Fruit fly (Drosophila melanogaster) whole organism, embryonic: ENCODE measurements around the gene CG32074.

Experiments
- Atf6 ChIP-seq: fragments of 200-800 bp; sonication (Bioruptor generic); IDR thresholded peaks from 2 replicates; pipeline ENCODE4 v1.3.6; 2022; ENCODE audit warnings: missing biosample characterization, missing genetic modification characterization
- B-H2 ChIP-seq: fragments of 200-800 bp; sonication (Bioruptor generic); optimal IDR thresholded peaks from 2 replicates; lab custom pipeline; 2018; ENCODE audit warnings: missing biosample characterization, mild to moderate bottlenecking, missing genetic modification characterization
- CG10209 ChIP-seq: fragments of 200-800 bp; sonication (Bioruptor generic); optimal IDR thresholded peaks from 3 replicates; lab custom pipeline; 2017; ENCODE audit warnings: missing biosample characterization, mild to moderate bottlenecking, missing genetic modification characterization, missing genetic modification reagents
- CG12219 ChIP-seq: fragments of 200-800 bp; sonication (Bioruptor generic); optimal IDR thresholded peaks from 3 replicates; lab custom pipeline; 2018; ENCODE audit warnings: missing biosample characterization, mild to moderate bottlenecking, missing genetic modification characterization
- CG12769 ChIP-seq: fragments of 200-800 bp; sonication (Bioruptor generic); optimal IDR thresholded peaks from 2 replicates; lab custom pipeline; 2019; ENCODE audit warnings: missing biosample characterization, mild to moderate bottlenecking, missing genetic modification characterization, moderate library complexity
- CG15011 ChIP-seq: fragments of 200-800 bp; sonication (Bioruptor generic); optimal IDR thresholded peaks from 3 replicates; lab custom pipeline; 2018; ENCODE audit warnings: missing biosample characterization, mild to moderate bottlenecking, missing genetic modification characterization
- CG15601 ChIP-seq: fragments of 200-800 bp; sonication (Bioruptor generic); optimal IDR thresholded peaks from 3 replicates; lab custom pipeline; 2019; ENCODE audit warnings: missing biosample characterization, mild to moderate bottlenecking, missing genetic modification characterization, moderate library complexity
- CG17361 ChIP-seq: fragments of 200-800 bp; sonication (Bioruptor generic); IDR thresholded peaks from 3 replicates; pipeline ENCODE4 v1.3.6; 2022; ENCODE audit warnings: missing biosample characterization, missing genetic modification characterization
- CG18011 ChIP-seq: fragments of 200-800 bp; sonication (Bioruptor generic); optimal IDR thresholded peaks from 2 replicates; lab custom pipeline; 2017; ENCODE audit warnings: missing biosample characterization, missing genetic modification characterization, mild to moderate bottlenecking, moderate library complexity, missing genotype
- CG18764 ChIP-seq: fragments of 200-800 bp; sonication (Bioruptor generic); optimal IDR thresholded peaks from 3 replicates; lab custom pipeline; 2016; ENCODE audit warnings: missing biosample characterization, missing genetic modification characterization
- CG2120 ChIP-seq: fragments of 200-800 bp; sonication (Bioruptor generic); optimal IDR thresholded peaks from 3 replicates; lab custom pipeline; 2016; ENCODE audit warnings: missing biosample characterization, missing genetic modification characterization
- CG2678 ChIP-seq: fragments of 200-800 bp; sonication (Bioruptor generic); optimal IDR thresholded peaks from 3 replicates; lab custom pipeline; 2019; ENCODE audit warnings: missing biosample characterization, mild to moderate bottlenecking, missing genetic modification characterization, moderate library complexity
- CG30403 ChIP-seq: fragments of 200-800 bp; sonication (Bioruptor generic); optimal IDR thresholded peaks from 3 replicates; lab custom pipeline; 2016; ENCODE audit warnings: missing biosample characterization, missing genetic modification characterization
- CG31224 ChIP-seq: fragments of 200-800 bp; sonication (Bioruptor generic); IDR thresholded peaks from 2 replicates; pipeline ENCODE4 v1.3.6; 2022; ENCODE audit warnings: missing biosample characterization, missing genetic modification characterization
- CG3163 ChIP-seq: fragments of 200-800 bp; sonication (Bioruptor generic); optimal IDR thresholded peaks from 3 replicates; lab custom pipeline; 2016; ENCODE audit warnings: missing biosample characterization, missing genetic modification characterization
- CG32772 ChIP-seq: fragments of 200-800 bp; sonication (Bioruptor generic); IDR thresholded peaks from 2 replicates; pipeline ENCODE4 v1.3.6; 2022; ENCODE audit warnings: missing biosample characterization, missing genetic modification characterization
- CG4707 ChIP-seq: fragments of 200-800 bp; sonication (Bioruptor generic); optimal IDR thresholded peaks from 2 replicates; lab custom pipeline; 2018; ENCODE audit warnings: missing biosample characterization, mild to moderate bottlenecking, missing genetic modification characterization, moderate library complexity
- CG5180 ChIP-seq: fragments of 200-800 bp; sonication (Bioruptor generic); optimal IDR thresholded peaks from 3 replicates; lab custom pipeline; 2017; ENCODE audit warnings: missing biosample characterization, missing genetic modification characterization, mild to moderate bottlenecking, moderate library complexity, missing genetic modification reagents
- CG6689 ChIP-seq: fragments of 200-800 bp; sonication (Bioruptor generic); IDR thresholded peaks from 2 replicates; pipeline ENCODE4 v1.3.6; 2022; ENCODE audit warnings: missing biosample characterization, missing genetic modification characterization
- CG7839 ChIP-seq: fragments of 200-800 bp; sonication (Bioruptor generic); optimal IDR thresholded peaks from 3 replicates; lab custom pipeline; 2018; ENCODE audit warnings: missing biosample characterization, mild to moderate bottlenecking, missing genetic modification characterization, moderate library complexity
- CkIIα-i1 ChIP-seq: fragments of 200-800 bp; sonication (Bioruptor generic); IDR thresholded peaks from 2 replicates; pipeline ENCODE4 v1.3.6; 2022; ENCODE audit warnings: missing biosample characterization, missing genetic modification characterization
- CoRest ChIP-seq: fragments of 200-800 bp; sonication (Bioruptor generic); optimal IDR thresholded peaks from 3 replicates; lab custom pipeline; 2018; ENCODE audit warnings: missing biosample characterization, mild to moderate bottlenecking, missing genetic modification characterization, moderate library complexity
- Dip3 ChIP-seq: fragments of 200-800 bp; sonication (Bioruptor generic); optimal IDR thresholded peaks from 3 replicates; lab custom pipeline; 2016; ENCODE audit warnings: missing biosample characterization, missing genetic modification characterization
- Drgx ChIP-seq: fragments of 200-800 bp; sonication (Bioruptor generic); IDR thresholded peaks from 2 replicates; pipeline ENCODE4 v1.3.6; 2022; ENCODE audit warnings: missing biosample characterization, missing genetic modification characterization
- ERR ChIP-seq: fragments of 200-800 bp; sonication (Bioruptor generic); optimal IDR thresholded peaks from 2 replicates; lab custom pipeline; 2016; ENCODE audit warnings: missing biosample characterization, missing genetic modification characterization
- Gsc ChIP-seq: fragments of 200-800 bp; sonication (Bioruptor generic); IDR thresholded peaks from 2 replicates; pipeline ENCODE4 v1.3.6; 2022; ENCODE audit warnings: missing biosample characterization, missing genetic modification characterization
- Gug ChIP-seq: fragments of 200-800 bp; sonication (Bioruptor generic); IDR thresholded peaks from 4 replicates; pipeline ENCODE4 v1.3.6; 2022; ENCODE audit warnings: missing biosample characterization, missing genetic modification characterization
- HmgZ ChIP-seq: fragments of 200-800 bp; sonication (Bioruptor generic); optimal IDR thresholded peaks from 2 replicates; lab custom pipeline; 2018; ENCODE audit warnings: missing biosample characterization, mild to moderate bottlenecking, missing genetic modification characterization
- Hr51 ChIP-seq, 2 experiments: fragments of 200-800 bp; sonication (Bioruptor generic); optimal IDR thresholded peaks; 2 replicates in 1 of 2; 3 replicates in 1 of 2; lab custom pipeline; 2016 to 2018; ENCODE audit warnings: missing biosample characterization in 2 of 2, missing genetic modification characterization in 2 of 2, mild to moderate bottlenecking in 1 of 2, moderate library complexity in 1 of 2
- Hr78 ChIP-seq, 2 experiments: fragments of 200-800 bp in 1 of 2; fragments of >200 bp in 1 of 2; sonication (Bioruptor generic) in 1 of 2; optimal IDR thresholded peaks; 2 replicates each; lab custom pipeline; 2017 to 2019; ENCODE audit warnings: missing biosample characterization in 2 of 2, missing genetic modification characterization in 2 of 2, mild to moderate bottlenecking in 1 of 2, moderate library complexity in 1 of 2
- NC2β ChIP-seq: fragments of 200-800 bp; sonication (Bioruptor generic); optimal IDR thresholded peaks from 2 replicates; lab custom pipeline; 2016; ENCODE audit warnings: missing biosample characterization, missing genetic modification characterization
- Poxn ChIP-seq: fragments of 200-800 bp; sonication (Bioruptor generic); IDR thresholded peaks from 2 replicates; pipeline ENCODE4 v1.3.6; 2022; ENCODE audit warnings: missing biosample characterization, missing genetic modification characterization
- Sry-δ ChIP-seq: fragments of 200-800 bp; sonication (Bioruptor generic); optimal IDR thresholded peaks from 2 replicates; lab custom pipeline; 2016; ENCODE audit warnings: missing biosample characterization, missing genetic modification characterization
- amos ChIP-seq: fragments of 200-800 bp; sonication (Bioruptor generic); IDR thresholded peaks from 2 replicates; pipeline ENCODE4 v1.3.6; 2022; ENCODE audit warnings: missing biosample characterization, missing genetic modification characterization; ENCODE audit not compliant: partially characterized antibody
- ase ChIP-seq: fragments of 200-800 bp; sonication (Bioruptor generic); IDR thresholded peaks from 3 replicates; pipeline ENCODE4 v1.3.6; 2022; ENCODE audit warnings: missing biosample characterization, missing genetic modification characterization
- en ChIP-seq: fragments of 200-800 bp; sonication (Bioruptor generic); optimal IDR thresholded peaks from 2 replicates; lab custom pipeline; 2016; ENCODE audit warnings: missing biosample characterization, missing genetic modification characterization
- exex ChIP-seq: fragments of 200-800 bp; sonication (Bioruptor generic); optimal IDR thresholded peaks from 4 replicates; lab custom pipeline; 2018; ENCODE audit warnings: missing biosample characterization, mild to moderate bottlenecking, missing genetic modification characterization, moderate library complexity
- gce ChIP-seq: fragments of 200-800 bp; sonication (Bioruptor generic); IDR thresholded peaks from 3 replicates; pipeline ENCODE4 v1.3.6; 2022; ENCODE audit warnings: missing biosample characterization, missing genetic modification characterization
- gsb ChIP-seq: fragments of 200-800 bp; sonication (Bioruptor generic); IDR thresholded peaks from 2 replicates; pipeline ENCODE4 v1.3.6; 2022; ENCODE audit warnings: missing biosample characterization, missing genetic modification characterization
- hkb ChIP-seq, 2 experiments: fragments of 200-800 bp in 1 of 2; fragments of >200 bp in 1 of 2; sonication (Bioruptor generic) in 1 of 2; IDR thresholded peaks in 1 of 2; optimal IDR thresholded peaks in 1 of 2; 2 replicates each; pipeline versions ENCODE4 v1.3.6 to Lab custom; 2017 to 2022; ENCODE audit warnings: missing biosample characterization in 1 of 2, missing genetic modification characterization in 1 of 2
- ind ChIP-seq: fragments of 200-800 bp; sonication (Bioruptor generic); optimal IDR thresholded peaks from 3 replicates; lab custom pipeline; 2016; ENCODE audit warnings: missing biosample characterization, missing genetic modification characterization
- ken ChIP-seq: fragments of 200-800 bp; sonication (Bioruptor generic); IDR thresholded peaks from 3 replicates; pipeline ENCODE4 v1.3.6; 2022; ENCODE audit warnings: missing biosample characterization, missing genetic modification characterization
- nerfin-1 ChIP-seq: fragments of 200-800 bp; sonication (Bioruptor generic); optimal IDR thresholded peaks from 3 replicates; lab custom pipeline; 2019; ENCODE audit warnings: missing biosample characterization, mild to moderate bottlenecking, missing genetic modification characterization, moderate library complexity
- otp ChIP-seq: fragments of 200-800 bp; sonication (Bioruptor generic); IDR thresholded peaks from 3 replicates; pipeline ENCODE4, ENCODE4 v1.3.6; 2022; ENCODE audit warnings: missing biosample characterization, missing genetic modification characterization
- sc ChIP-seq, 3 experiments: fragments of >200 bp in 2 of 3; fragments of 200-800 bp in 1 of 3; sonication (Bioruptor generic) in 1 of 3; optimal IDR thresholded peaks; 2 replicates in 2 of 3; 3 replicates in 1 of 3; lab custom pipeline; 2017; ENCODE audit warnings: mild to moderate bottlenecking in 1 of 3, missing biosample characterization in 1 of 3, missing genetic modification characterization in 1 of 3, missing genetic modification reagents in 1 of 3
- sens ChIP-seq: fragments of 200-800 bp; sonication (Bioruptor generic); peaks from one replicate; lab custom pipeline; 2016; ENCODE audit warnings: missing biosample characterization, missing genetic modification characterization
- slbo ChIP-seq: fragments of 200-800 bp; sonication (Bioruptor generic); IDR thresholded peaks from 2 replicates; pipeline ENCODE4 v1.3.6; 2022; ENCODE audit warnings: missing biosample characterization, missing genetic modification characterization
- so ChIP-seq: fragments of 200-800 bp; sonication (Bioruptor generic); IDR thresholded peaks from 3 replicates; pipeline ENCODE4 v1.3.6; 2022; ENCODE audit warnings: missing biosample characterization, missing genetic modification characterization
- unpg ChIP-seq: fragments of 200-800 bp; sonication (Bioruptor generic); optimal IDR thresholded peaks from 3 replicates; lab custom pipeline; 2018; ENCODE audit warnings: missing biosample characterization, mild to moderate bottlenecking, missing genetic modification characterization, moderate library complexity

The CG32074 gene

dm6 chr3L:11091943-11092609 lies 40.0 kb downstream of the CG32074 start (continued):
- TF ChIP-seq gsb (no peak), CG12219 (no peak), CG2678 (tag; lab: Kevin White, UChicago) (no peak), CG15601 (peak; percentile 19), Drgx (GFP tag; lab: Robert Waterston, UW) (no peak), CG18764 (GFP tag; lab: Kevin White, UChicago) (peak; percentile 52), unpg (GFP tag; lab: Kevin White, UChicago) (peak; percentile 35), gce (GFP tag; lab: Robert Waterston, UW) (no peak), CG2120 (GFP tag; lab: Kevin White, UChicago) (peak; percentile 48), ase (GFP tag; lab: Robert Waterston, UW) (no peak), CG10209 (GFP tag; lab: Kevin White, UChicago) (peak; percentile 34), CG7839 (peak; percentile 43), CG3163 (peak; percentile 43), Hr51 (GFP tag; optimal IDR thresholded peaks at IDR 0.05; lab: Kevin White, UChicago) (peak in 1 of 2 experiments; percentile 66), CG31224 (no peak), CG6689 (no peak), amos (GFP tag; lab: Robert Waterston, UW) (0 out of 2 replicates have a peak, but pooled peaks have one; percentile 21), HmgZ (peak; percentile 42), CG30403 (GFP tag; lab: Kevin White, UChicago) (peak; percentile 53), ind (GFP tag; lab: Kevin White, UChicago) (peak; percentile 44), Gug (GFP tag; lab: Robert Waterston, UW) (peak; percentile 44; the same call in 2 of the 4 replicates), Hr78 (GFP tag; optimal IDR thresholded peaks at IDR 0.05; lab: Kevin White, UChicago) (no peak), ERR (GFP tag; lab: Kevin White, UChicago) (peak; percentile 64), Atf6 (GFP tag; lab: Robert Waterston, UW) (peak; percentile 41; the same call in 1 of the 2 replicates), so (GFP tag; lab: Robert Waterston, UW) (no peak), otp (no peak; the same call in 2 of the 3 replicates), CG4707 (GFP tag; lab: Kevin White, UChicago) (no peak), ken (peak; percentile 73), Gsc (GFP tag; lab: Robert Waterston, UW) (no peak), slbo (GFP tag; lab: Robert Waterston, UW) (peak; percentile 48), NC2β (GFP tag; lab: Kevin White, UChicago) (peak; percentile 60), B-H2 (GFP tag; lab: Kevin White, UChicago) (no peak), sc (optimal IDR thresholded peaks at IDR 0.05; lab: Kevin White, UChicago) (no peak), sc (GFP tag; optimal IDR thresholded peaks at IDR 0.05; lab: Kevin White, UChicago) (no peak), CG17361 (GFP tag; lab: Robert Waterston, UW) (no peak), sens (GFP tag; lab: Kevin White, UChicago) (peak; percentile 6), nerfin-1 (no peak), exex (tag; lab: Kevin White, UChicago) (no peak), CkIIα-i1 (no peak), Dip3 (GFP tag; lab: Kevin White, UChicago) (peak; percentile 48), CG32772 (GFP tag; lab: Robert Waterston, UW) (no peak), CG12769 (tag; lab: Kevin White, UChicago) (peak; percentile 60), CoRest (no peak), hkb (optimal IDR thresholded peaks at IDR 0.05; lab: Kevin White, UChicago) (no peak), hkb (GFP tag; IDR thresholded peaks at IDR 0.05; lab: Robert Waterston, UW) (0 out of 2 replicates have a peak, but pooled peaks have one; percentile 11), Poxn (GFP tag; lab: Robert Waterston, UW) (no peak), CG18011 (GFP tag; lab: Kevin White, UChicago) (no peak), en (GFP tag; lab: Kevin White, UChicago) (peak; percentile 14), CG15011 (no peak), Sry-δ (GFP tag; lab: Kevin White, UChicago) (peak; percentile 53), CG5180 (peak; percentile 26)
